Worm (Caenorhabditis elegans) whole organism, L2 larva: ENCODE results near the gene col-126.

Experiments
- F13H6.1 ChIP-seq: sonication (generic microtip); optimal IDR thresholded peaks from 2 replicates; lab custom pipeline; 2016; ENCODE audit warnings: missing genetic modification characterization, missing compliant biosample characterization
- Y55F3AM.14 ChIP-seq: fragments of 200-800 bp; sonication (Bioruptor generic); optimal IDR thresholded peaks from 2 replicates; lab custom pipeline; 2018; ENCODE audit warnings: mild to moderate bottlenecking, missing genetic modification characterization, missing compliant biosample characterization
- ZK546.5 ChIP-seq: sonication (generic microtip); optimal IDR thresholded peaks from 2 replicates; lab custom pipeline; 2017; ENCODE audit warnings: missing biosample characterization, missing genetic modification characterization
- aly-2 ChIP-seq: fragments of 150-350 bp; optimal IDR thresholded peaks from 2 replicates; lab custom pipeline; 2014; ENCODE audit warnings: missing biosample characterization, missing genetic modification characterization
- blmp-1 ChIP-seq: sonication (generic microtip); optimal IDR thresholded peaks from 2 replicates; lab custom pipeline; 2017; ENCODE audit warnings: missing genetic modification characterization, mild to moderate bottlenecking, missing compliant biosample characterization, antibody characterized with exemption, moderate library complexity; ENCODE audit not compliant: insufficient read depth
- ceh-16 ChIP-seq: fragments of 150-350 bp; optimal IDR thresholded peaks from 2 replicates; lab custom pipeline; 2014; ENCODE audit warnings: missing biosample characterization, missing genetic modification characterization
- ceh-82 ChIP-seq: fragments of 150-350 bp; optimal IDR thresholded peaks from 2 replicates; lab custom pipeline; 2014; ENCODE audit warnings: missing biosample characterization, missing genetic modification characterization
- crh-2 ChIP-seq: sonication (generic microtip); optimal IDR thresholded peaks from 2 replicates; lab custom pipeline; 2017; ENCODE audit warnings: missing biosample characterization, missing genetic modification characterization
- dmd-4 ChIP-seq: sonication (generic microtip); optimal IDR thresholded peaks from 2 replicates; lab custom pipeline; 2017; ENCODE audit warnings: missing biosample characterization, missing genetic modification characterization
- egl-27 ChIP-seq: sonication (generic microtip); optimal IDR thresholded peaks from 3 replicates; lab custom pipeline; 2017; ENCODE audit warnings: missing biosample characterization, missing genetic modification reagents, missing genetic modification characterization
- elt-1 ChIP-seq: fragments of 150-350 bp; optimal IDR thresholded peaks from 2 replicates; lab custom pipeline; 2014; ENCODE audit warnings: missing biosample characterization, missing genetic modification characterization
- fos-1 ChIP-seq: fragments of 150-350 bp; optimal IDR thresholded peaks from 2 replicates; lab custom pipeline; 2014; ENCODE audit warnings: missing biosample characterization, missing genetic modification characterization
- lin-11 ChIP-seq: fragments of 150-350 bp; sonication (generic microtip); optimal IDR thresholded peaks from 2 replicates; lab custom pipeline; 2014; ENCODE audit warnings: missing biosample characterization, missing genetic modification characterization, inconsistent platforms, mixed read lengths
- lin-13 ChIP-seq: fragments of 150-350 bp; optimal IDR thresholded peaks from 2 replicates; lab custom pipeline; 2014; ENCODE audit warnings: missing biosample characterization, missing genetic modification reagents, missing genetic modification characterization
- lin-39 ChIP-seq: fragments of 150-350 bp; optimal IDR thresholded peaks from 2 replicates; lab custom pipeline; 2014; ENCODE audit warnings: missing biosample characterization, missing genetic modification reagents, missing genetic modification characterization
- lsy-2 ChIP-seq, 2 experiments: fragments of 150-350 bp in 1 of 2; sonication (generic microtip) in 1 of 2; optimal IDR thresholded peaks; 2 replicates each; lab custom pipeline; 2014 to 2017; ENCODE audit warnings: missing biosample characterization in 2 of 2, missing genetic modification characterization in 2 of 2
- mbf-1 ChIP-seq: sonication (generic microtip); optimal IDR thresholded peaks from 2 replicates; lab custom pipeline; 2017; ENCODE audit warnings: missing biosample characterization, missing genetic modification characterization
- mdl-1 ChIP-seq, 2 experiments: fragments of 150-350 bp in 1 of 2; sonication (generic microtip) in 1 of 2; optimal IDR thresholded peaks; 2 replicates each; lab custom pipeline; 2017; ENCODE audit warnings: missing biosample characterization in 2 of 2, missing genetic modification characterization in 2 of 2
- nhr-10 ChIP-seq: sonication (generic microtip); optimal IDR thresholded peaks from 2 replicates; lab custom pipeline; 2017; ENCODE audit warnings: missing biosample characterization, missing genetic modification characterization
- nhr-12 ChIP-seq: fragments of 150-350 bp; optimal IDR thresholded peaks from 2 replicates; lab custom pipeline; 2014; ENCODE audit warnings: missing biosample characterization, missing genetic modification characterization
- nhr-23 ChIP-seq: fragments of 150-350 bp; optimal IDR thresholded peaks from 2 replicates; lab custom pipeline; 2014; ENCODE audit warnings: missing biosample characterization, missing genetic modification reagents, missing genetic modification characterization
- nhr-237 ChIP-seq: fragments of 150-350 bp; optimal IDR thresholded peaks from 2 replicates; lab custom pipeline; 2014; ENCODE audit warnings: missing biosample characterization, missing genetic modification characterization
- nhr-25 ChIP-seq: fragments of 150-350 bp; sonication (generic microtip); optimal IDR thresholded peaks from 3 replicates; lab custom pipeline; 2014; ENCODE audit warnings: missing biosample characterization, missing genetic modification characterization
- nhr-6 ChIP-seq: fragments of 150-350 bp; optimal IDR thresholded peaks from 2 replicates; lab custom pipeline; 2014; ENCODE audit warnings: missing biosample characterization, missing genetic modification characterization
- peb-1 ChIP-seq: fragments of 150-350 bp; optimal IDR thresholded peaks from 2 replicates; lab custom pipeline; 2014; ENCODE audit warnings: missing biosample characterization, missing genetic modification characterization
- sem-4 ChIP-seq: fragments of 150-350 bp; optimal IDR thresholded peaks from 2 replicates; lab custom pipeline; 2014; ENCODE audit warnings: missing biosample characterization, missing genetic modification reagents, missing genetic modification characterization
- sma-9 ChIP-seq, 2 experiments: fragments of 150-350 bp in 1 of 2; sonication (generic microtip) in 1 of 2; optimal IDR thresholded peaks; 2 replicates each; lab custom pipeline; 2014 to 2016; ENCODE audit warnings: missing genetic modification characterization in 2 of 2, mild to moderate bottlenecking in 1 of 2, missing biosample characterization in 1 of 2, missing compliant biosample characterization in 1 of 2, missing genetic modification reagents in 1 of 2, moderate library complexity in 1 of 2
- unc-55 ChIP-seq: fragments of 150-350 bp; sonication (generic microtip); optimal IDR thresholded peaks from 3 replicates; lab custom pipeline; 2014; ENCODE audit warnings: missing biosample characterization, missing genetic modification reagents, missing genetic modification characterization
- unc-62 ChIP-seq: fragments of 150-350 bp; optimal IDR thresholded peaks from 2 replicates; lab custom pipeline; 2014; ENCODE audit warnings: missing biosample characterization, missing genetic modification reagents, missing genetic modification characterization
- ztf-1 ChIP-seq: fragments of 200-800 bp; sonication (Bioruptor generic); conservative IDR thresholded peaks from 2 replicates; pipeline ENCODE4 v1.3.6; 2022; ENCODE audit warnings: missing genetic modification characterization, missing compliant biosample characterization

col-126 gene

ce11 chrIV:11257476-11257875 is 5.7 kb upstream of the col-126 start:
- TF ChIP-seq sma-9 (GFP tag; optimal IDR thresholded peaks at IDR 0.05; lab: Kevin White, UChicago) (peak; percentile 49), sma-9 (tag; optimal IDR thresholded peaks at IDR 0.05; lab: Kevin White, UChicago) (no peak), ztf-1 (GFP tag; lab: Robert Waterston, UW) (no peak), fos-1 (tag; lab: Kevin White, UChicago) (peak; percentile 96), nhr-25 (no peak)

ce11 chrIV:11259485-11259972 is 3.7 kb upstream of the col-126 start, which contains the start of gene gtl-1:
Gene gtl-1 (minus strand): TSS chrIV:11259535.
- peak; percentile 89 for TF ChIP-seq fos-1 (tag; lab: Kevin White, UChicago)
- no peak for TF ChIP-seq egl-27 (tag; lab: Kevin White, UChicago)
- TF ChIP-seq, all 48 proteins: peak for 1

ce11 chrIV:11260544-11261227 is 2.5 kb upstream of the col-126 start, which contains the start of gene C05C12.5:
Gene C05C12.5 (minus strand): TSS chrIV:11261185.
- TF ChIP-seq ceh-16 (tag; lab: Kevin White, UChicago) (no peak), lin-39 (tag; lab: Kevin White, UChicago) (no peak), aly-2 (no peak), nhr-10 (tag; lab: Kevin White, UChicago) (no peak), unc-62 (GFP tag; lab: Kevin White, UChicago) (no peak), mbf-1 (no peak), lin-11 (tag; lab: Kevin White, UChicago) (no peak), dmd-4 (no peak), lsy-2 (tag; optimal IDR thresholded peaks at IDR 0.05; lab: Kevin White, UChicago) (no peak), sma-9 (GFP tag; optimal IDR thresholded peaks at IDR 0.05; lab: Kevin White, UChicago) (no peak), sma-9 (tag; optimal IDR thresholded peaks at IDR 0.05; lab: Kevin White, UChicago) (no peak), sem-4 (tag; lab: Kevin White, UChicago) (no peak), nhr-12 (tag; lab: Kevin White, UChicago) (no peak), egl-27 (tag; lab: Kevin White, UChicago) (no peak), peb-1 (tag; lab: Kevin White, UChicago) (no peak), mdl-1 (tag; optimal IDR thresholded peaks at IDR 0.05; lab: Kevin White, UChicago) (no peak), ceh-82 (tag; lab: Kevin White, UChicago) (no peak), nhr-23 (tag; lab: Kevin White, UChicago) (no peak), nhr-6 (tag; lab: Kevin White, UChicago) (no peak), ZK546.5 (tag; lab: Kevin White, UChicago) (no peak), nhr-237 (tag; lab: Kevin White, UChicago) (no peak)

ce11 chrIV:11261535-11261934 is 1.7 kb upstream of the col-126 start, which contains the start of gene F54D1.1:
Gene F54D1.1 (plus strand): TSS chrIV:11261835.
- TF ChIP-seq crh-2 (tag; lab: Kevin White, UChicago) (no peak), elt-1 (tag; lab: Kevin White, UChicago) (no peak), mbf-1 (no peak), Y55F3AM.14 (GFP tag; lab: Kevin White, UChicago) (no peak)

- TF ChIP-seq lin-13 (no peak), blmp-1 (tag; lab: Kevin White, UChicago) (no peak), ZK546.5 (tag; lab: Kevin White, UChicago) (no peak)
Observed at ce11 chrIV:11266090-11266489, 2.9 kb downstream of the col-126 start, which contains the start of gene col-127. Gene col-127 (minus strand): TSS chrIV:11266190.

ce11 chrIV:11269483-11269882 is 6.3 kb downstream of the col-126 start:
- TF ChIP-seq unc-55 (no peak), F13H6.1 (tag; lab: Kevin White, UChicago) (peak; percentile 57), ceh-82 (tag; lab: Kevin White, UChicago) (no peak)
